Worm (Caenorhabditis elegans): ENCODE results near the gene K08D10.10.
"Not testable (repeated sequence)": the region's sequence is repeated elsewhere in the genome, so short reads cannot be mapped to it uniquely, and the experiment has no call there.

DNA sequence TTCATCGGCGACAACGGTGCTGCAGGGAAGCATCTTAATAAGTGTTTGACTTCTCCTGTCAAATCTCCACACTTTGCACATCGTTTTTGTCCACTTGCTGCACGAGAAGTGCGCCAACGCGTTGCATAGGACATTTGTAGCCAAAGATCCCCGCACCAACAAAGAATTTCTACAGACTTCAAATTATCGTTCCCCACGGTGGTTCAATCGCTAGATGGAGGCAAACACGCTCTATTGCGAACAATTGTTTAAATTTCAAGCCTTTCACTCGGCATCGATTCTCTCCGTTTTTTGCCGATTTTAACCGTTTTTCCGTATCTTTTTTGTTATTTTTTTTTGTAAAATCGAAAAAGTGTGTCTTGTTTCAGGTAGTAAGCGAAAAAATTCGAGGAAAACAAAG lies 28.0 kb downstream of the K08D10.10 start:
- TF ChIP-seq T26A5.8, xnd-1 (tag; optimal IDR thresholded peaks at IDR 0.05): not testable (repeated sequence)
